Fruit fly (Drosophila melanogaster) whole organism, embryonic: Measurements from ENCODE around the gene Hip14.

Experiments used
- ATbp ChIP-seq: fragments of 200-800 bp; sonication (Bioruptor generic); optimal IDR thresholded peaks from 2 replicates; lab custom pipeline; 2017; ENCODE audit warnings: missing biosample characterization, mild to moderate bottlenecking, missing genetic modification characterization, missing genetic modification reagents
- Atf-2 ChIP-seq: fragments of 200-800 bp; sonication (Bioruptor generic); optimal IDR thresholded peaks from 2 replicates; lab custom pipeline; 2016; ENCODE audit warnings: missing biosample characterization, missing genetic modification characterization
- Atf6 ChIP-seq: fragments of 200-800 bp; sonication (Bioruptor generic); IDR thresholded peaks from 2 replicates; pipeline ENCODE4 v1.3.6; 2022; ENCODE audit warnings: missing biosample characterization, missing genetic modification characterization
- Bgb ChIP-seq: fragments of 200-800 bp; sonication (Bioruptor generic); IDR thresholded peaks from 2 replicates; pipeline ENCODE4 v1.3.6; 2022; ENCODE audit warnings: missing biosample characterization, missing genetic modification characterization; ENCODE audit not compliant: partially characterized antibody
- Blimp-1 ChIP-seq: fragments of 200-800 bp; sonication (Bioruptor generic); optimal IDR thresholded peaks from 3 replicates; lab custom pipeline; 2018; ENCODE audit warnings: missing biosample characterization, missing genetic modification characterization, mild to moderate bottlenecking, moderate library complexity, missing genetic modification reagents
- CG10565 ChIP-seq: fragments of 200-800 bp; sonication (Bioruptor generic); optimal IDR thresholded peaks from 3 replicates; lab custom pipeline; 2016; ENCODE audit warnings: missing biosample characterization, mild to moderate bottlenecking, missing genetic modification characterization
- CG10979 ChIP-seq: fragments of 200-800 bp; sonication (Bioruptor generic); optimal IDR thresholded peaks from 2 replicates; lab custom pipeline; 2018; ENCODE audit warnings: missing biosample characterization, mild to moderate bottlenecking, missing genetic modification characterization, moderate library complexity
- CG11504 ChIP-seq: fragments of 200-800 bp; sonication (Bioruptor generic); optimal IDR thresholded peaks from 3 replicates; lab custom pipeline; 2019; ENCODE audit warnings: missing biosample characterization, mild to moderate bottlenecking, missing genetic modification characterization, moderate library complexity
- CG13775 ChIP-seq: fragments of 200-800 bp; sonication (Bioruptor generic); optimal IDR thresholded peaks from 3 replicates; lab custom pipeline; 2017; ENCODE audit warnings: missing biosample characterization, mild to moderate bottlenecking, missing genetic modification characterization
- CG14667 ChIP-seq: fragments of 200-800 bp; sonication (Bioruptor generic); IDR thresholded peaks from 2 replicates; pipeline ENCODE4 v1.3.6; 2022; ENCODE audit warnings: missing biosample characterization, missing genetic modification characterization
- CG15696 ChIP-seq: fragments of 200-800 bp; sonication (Bioruptor generic); optimal IDR thresholded peaks from 2 replicates; lab custom pipeline; 2019; ENCODE audit warnings: missing biosample characterization, mild to moderate bottlenecking, missing genetic modification characterization, moderate library complexity
- CG18011 ChIP-seq: fragments of 200-800 bp; sonication (Bioruptor generic); optimal IDR thresholded peaks from 2 replicates; lab custom pipeline; 2017; ENCODE audit warnings: missing biosample characterization, missing genetic modification characterization, mild to moderate bottlenecking, moderate library complexity, missing genotype
- CG3847 ChIP-seq: fragments of 200-800 bp; sonication (Bioruptor generic); IDR thresholded peaks from 2 replicates; pipeline ENCODE4 v1.3.6; 2022; ENCODE audit warnings: missing biosample characterization, missing genetic modification characterization
- CG42726 ChIP-seq: fragments of 200-800 bp; sonication (Bioruptor generic); IDR thresholded peaks from 2 replicates; pipeline ENCODE4 v1.3.6; 2022; ENCODE audit warnings: missing biosample characterization, missing genetic modification characterization; ENCODE audit not compliant: partially characterized antibody
- CG4617 ChIP-seq: fragments of 200-800 bp; sonication (Bioruptor generic); optimal IDR thresholded peaks from 3 replicates; lab custom pipeline; 2016; ENCODE audit warnings: missing biosample characterization, missing genetic modification characterization, borderline replicate concordance
- CG4820 ChIP-seq: fragments of 200-800 bp; sonication (Bioruptor generic); optimal IDR thresholded peaks from 3 replicates; lab custom pipeline; 2016; ENCODE audit warnings: missing biosample characterization, missing genetic modification characterization
- CG6254 ChIP-seq: fragments of 200-800 bp; sonication (Bioruptor generic); optimal IDR thresholded peaks from 3 replicates; lab custom pipeline; 2017; ENCODE audit warnings: mild to moderate bottlenecking, missing biosample characterization, missing genetic modification reagents, missing genetic modification characterization
- CG7556 ChIP-seq: fragments of 200-800 bp; sonication (Bioruptor generic); optimal IDR thresholded peaks from 2 replicates; lab custom pipeline; 2017; ENCODE audit warnings: missing biosample characterization, mild to moderate bottlenecking, missing genetic modification characterization
- CG9727 ChIP-seq: fragments of 200-800 bp; sonication (Bioruptor generic); optimal IDR thresholded peaks from 3 replicates; lab custom pipeline; 2017; ENCODE audit warnings: missing biosample characterization, mild to moderate bottlenecking, missing genetic modification characterization
- CHES-1-like ChIP-seq: fragments of 200-800 bp; sonication (Bioruptor generic); optimal IDR thresholded peaks from 2 replicates; lab custom pipeline; 2016; ENCODE audit warnings: missing biosample characterization, missing genetic modification characterization
- Chrac-16 ChIP-seq: fragments of 200-800 bp; sonication (Bioruptor generic); optimal IDR thresholded peaks from 3 replicates; lab custom pipeline; 2016; ENCODE audit warnings: missing biosample characterization, missing genetic modification characterization
- D19A ChIP-seq: fragments of 200-800 bp; optimal IDR thresholded peaks from 3 replicates; lab custom pipeline; 2019; ENCODE audit warnings: missing biosample characterization, mild to moderate bottlenecking, missing genetic modification characterization, moderate library complexity
- Ets65A ChIP-seq: fragments of 200-800 bp; sonication (Bioruptor generic); peaks from one replicate; lab custom pipeline; 2016; ENCODE audit warnings: missing biosample characterization, missing genetic modification characterization
- HLHmδ ChIP-seq: fragments of 200-800 bp; sonication (Bioruptor generic); optimal IDR thresholded peaks from 2 replicates; lab custom pipeline; 2018; ENCODE audit warnings: missing biosample characterization, mild to moderate bottlenecking, missing genetic modification characterization, moderate library complexity
- Hmr ChIP-seq: fragments of 200-800 bp; sonication (Bioruptor generic); optimal IDR thresholded peaks from 3 replicates; lab custom pipeline; 2017; ENCODE audit warnings: mild to moderate bottlenecking, missing biosample characterization, missing genetic modification reagents, missing genetic modification characterization
- Hr3 ChIP-seq: fragments of 200-800 bp; sonication (Bioruptor generic); optimal IDR thresholded peaks from 3 replicates; lab custom pipeline; 2016; ENCODE audit warnings: missing biosample characterization, missing genetic modification characterization
- Hr78 ChIP-seq, 2 experiments: fragments of 200-800 bp in 1 of 2; fragments of >200 bp in 1 of 2; sonication (Bioruptor generic) in 1 of 2; optimal IDR thresholded peaks; 2 replicates each; lab custom pipeline; 2017 to 2019; ENCODE audit warnings: missing biosample characterization in 2 of 2, missing genetic modification characterization in 2 of 2, mild to moderate bottlenecking in 1 of 2, moderate library complexity in 1 of 2
- Lhr ChIP-seq: fragments of 200-800 bp; sonication (Bioruptor generic); optimal IDR thresholded peaks from 3 replicates; lab custom pipeline; 2017; ENCODE audit warnings: mild to moderate bottlenecking, missing biosample characterization, missing genetic modification reagents, missing genetic modification characterization
- Mad ChIP-seq: fragments of 200-800 bp; sonication (Bioruptor generic); optimal IDR thresholded peaks from 2 replicates; lab custom pipeline; 2016; ENCODE audit warnings: missing biosample characterization, missing genetic modification characterization
- Ptx1 ChIP-seq: fragments of 200-800 bp; sonication (Bioruptor generic); IDR thresholded peaks from 2 replicates; pipeline ENCODE4 v1.3.6; 2022; ENCODE audit warnings: missing biosample characterization, missing genetic modification characterization
- Sox100B ChIP-seq: fragments of 200-800 bp; sonication (Bioruptor generic); optimal IDR thresholded peaks from 3 replicates; lab custom pipeline; 2018; ENCODE audit warnings: missing biosample characterization, mild to moderate bottlenecking, missing genetic modification characterization
- Ssrp ChIP-seq: fragments of 200-800 bp; sonication (Bioruptor generic); optimal IDR thresholded peaks from 2 replicates; lab custom pipeline; 2018; ENCODE audit warnings: missing biosample characterization, mild to moderate bottlenecking, missing genetic modification characterization, moderate library complexity
- amos ChIP-seq: fragments of 200-800 bp; sonication (Bioruptor generic); IDR thresholded peaks from 2 replicates; pipeline ENCODE4 v1.3.6; 2022; ENCODE audit warnings: missing biosample characterization, missing genetic modification characterization; ENCODE audit not compliant: partially characterized antibody
- bbx ChIP-seq: fragments of 200-800 bp; sonication (Bioruptor generic); IDR thresholded peaks from 2 replicates; pipeline ENCODE4 v1.3.6; 2022; ENCODE audit warnings: missing biosample characterization, missing genetic modification characterization; ENCODE audit not compliant: partially characterized antibody
- bcd ChIP-seq: fragments of 200-800 bp; sonication (Bioruptor generic); optimal IDR thresholded peaks from 2 replicates; lab custom pipeline; 2017; ENCODE audit warnings: missing biosample characterization, mild to moderate bottlenecking, missing genetic modification characterization
- caup ChIP-seq: fragments of 200-800 bp; sonication (Bioruptor generic); optimal IDR thresholded peaks from 3 replicates; lab custom pipeline; 2017; ENCODE audit warnings: missing biosample characterization, mild to moderate bottlenecking, missing genetic modification characterization, moderate library complexity; ENCODE audit not compliant: severe bottlenecking
- dmrt11E ChIP-seq: fragments of 200-800 bp; sonication (Bioruptor generic); optimal IDR thresholded peaks from 3 replicates; lab custom pipeline; 2018; ENCODE audit warnings: missing biosample characterization, mild to moderate bottlenecking, missing genetic modification characterization, moderate library complexity
- eve ChIP-seq, 2 experiments: fragments of >200 bp; optimal IDR thresholded peaks; 2 replicates each; lab custom pipeline; 2017; ENCODE audit warnings: missing biosample characterization in 2 of 2, missing genetic modification characterization in 2 of 2
- fd96Cb ChIP-seq: fragments of 200-800 bp; sonication (Bioruptor generic); optimal IDR thresholded peaks from 2 replicates; lab custom pipeline; 2018; ENCODE audit warnings: missing biosample characterization, mild to moderate bottlenecking, missing genetic modification characterization, moderate library complexity
- gce ChIP-seq: fragments of 200-800 bp; sonication (Bioruptor generic); IDR thresholded peaks from 3 replicates; pipeline ENCODE4 v1.3.6; 2022; ENCODE audit warnings: missing biosample characterization, missing genetic modification characterization
- ind ChIP-seq: fragments of 200-800 bp; sonication (Bioruptor generic); optimal IDR thresholded peaks from 3 replicates; lab custom pipeline; 2016; ENCODE audit warnings: missing biosample characterization, missing genetic modification characterization
- lbe ChIP-seq: fragments of 200-800 bp; sonication (Bioruptor generic); optimal IDR thresholded peaks from 2 replicates; lab custom pipeline; 2016; ENCODE audit warnings: missing biosample characterization, mild to moderate bottlenecking, missing genetic modification characterization
- nau ChIP-seq: fragments of 200-800 bp; sonication (Bioruptor generic); optimal IDR thresholded peaks from 3 replicates; lab custom pipeline; 2017; ENCODE audit warnings: missing biosample characterization, mild to moderate bottlenecking, missing genetic modification characterization, missing genetic modification reagents
- nerfin-1 ChIP-seq: fragments of 200-800 bp; sonication (Bioruptor generic); optimal IDR thresholded peaks from 3 replicates; lab custom pipeline; 2019; ENCODE audit warnings: missing biosample characterization, mild to moderate bottlenecking, missing genetic modification characterization, moderate library complexity
- row ChIP-seq: fragments of 200-800 bp; sonication (Bioruptor generic); IDR thresholded peaks from 3 replicates; pipeline ENCODE4 v1.3.6; 2022; ENCODE audit warnings: missing biosample characterization, missing genetic modification characterization
- seq ChIP-seq: fragments of 200-800 bp; sonication (Bioruptor generic); IDR thresholded peaks from 2 replicates; pipeline ENCODE4 v1.3.6; 2022; ENCODE audit warnings: missing biosample characterization, missing genetic modification characterization
- sim ChIP-seq: fragments of 200-800 bp; sonication (Bioruptor generic); IDR thresholded peaks from 2 replicates; pipeline ENCODE4 v1.3.6; 2022; ENCODE audit warnings: missing biosample characterization, missing genetic modification characterization
- sqz ChIP-seq: fragments of 200-800 bp; sonication (Bioruptor generic); optimal IDR thresholded peaks from 3 replicates; lab custom pipeline; 2018; ENCODE audit warnings: missing biosample characterization, mild to moderate bottlenecking, missing genetic modification characterization
- stc ChIP-seq: fragments of 200-800 bp; sonication (Bioruptor generic); IDR thresholded peaks from 2 replicates; pipeline ENCODE4 v1.3.6; 2022; ENCODE audit warnings: missing biosample characterization, missing genetic modification characterization
- wor ChIP-seq: fragments of 200-800 bp; sonication (Bioruptor generic); IDR thresholded peaks from 2 replicates; pipeline ENCODE4 v1.3.6; 2022; ENCODE audit warnings: missing biosample characterization, missing genetic modification characterization

Hip14 gene

dm6 chr3L:16016911-16017310, 28.9 kb downstream of the Hip14 start (continued):
- TF ChIP-seq CG18011 (GFP tag; lab: Kevin White, UChicago) (no peak), D19A (tag; lab: Kevin White, UChicago) (peak; percentile 29), amos (GFP tag; lab: Robert Waterston, UW) (no peak), Mad (no peak), sim (GFP tag; lab: Robert Waterston, UW) (no peak), Hr3 (no peak), CG11504 (tag; lab: Kevin White, UChicago) (peak; percentile 17), CG14667 (GFP tag; lab: Robert Waterston, UW) (no peak), stc (GFP tag; lab: Robert Waterston, UW) (no peak), Ssrp (tag; lab: Kevin White, UChicago) (no peak), gce (no peak), wor (GFP tag; lab: Robert Waterston, UW) (no peak), Bgb (GFP tag; lab: Robert Waterston, UW) (no peak), Lhr (GFP tag; lab: Kevin White, UChicago) (no peak), Sox100B (peak; percentile 31), ATbp (GFP tag; lab: Kevin White, UChicago) (no peak), CG4617 (GFP tag; lab: Kevin White, UChicago) (no peak), CHES-1-like (GFP tag; lab: Kevin White, UChicago) (no peak), CG6254 (GFP tag; lab: Kevin White, UChicago) (peak; percentile 15), bbx (GFP tag; lab: Robert Waterston, UW) (no peak), Chrac-16 (no peak), nerfin-1 (tag; lab: Kevin White, UChicago) (no peak), CG10565 (GFP tag; lab: Kevin White, UChicago) (no peak), CG9727 (GFP tag; lab: Kevin White, UChicago) (peak; percentile 23), Ptx1 (GFP tag; lab: Robert Waterston, UW) (no peak), dmrt11E (tag; lab: Kevin White, UChicago) (peak; percentile 43), Blimp-1 (peak; percentile 46), ind (GFP tag; lab: Kevin White, UChicago) (no peak), bcd (GFP tag; lab: Kevin White, UChicago) (no peak), CG42726 (GFP tag; lab: Robert Waterston, UW) (no peak), eve (GFP tag; optimal IDR thresholded peaks at IDR 0.05; lab: Kevin White, UChicago) (no peak), nau (no peak), CG7556 (GFP tag; lab: Kevin White, UChicago) (peak; percentile 15), CG3847 (no peak), lbe (GFP tag; lab: Kevin White, UChicago) (no peak), CG15696 (tag; lab: Kevin White, UChicago) (peak; percentile 14), CG13775 (no peak), fd96Cb (tag; lab: Kevin White, UChicago) (peak; percentile 36), HLHmδ (GFP tag; lab: Kevin White, UChicago) (no peak), CG10979 (tag; lab: Kevin White, UChicago) (peak; percentile 43), Hmr (GFP tag; lab: Kevin White, UChicago) (no peak), row (GFP tag; lab: Robert Waterston, UW) (0 out of 3 replicates have a peak, but pooled peaks have one; percentile 24), caup (GFP tag; lab: Kevin White, UChicago) (no peak), Hr78 (GFP tag; optimal IDR thresholded peaks at IDR 0.05; lab: Kevin White, UChicago) (no peak), seq (GFP tag; lab: Robert Waterston, UW) (no peak), Ets65A (GFP tag; lab: Kevin White, UChicago) (no peak), Atf-2 (GFP tag; lab: Kevin White, UChicago) (no peak), Atf6 (GFP tag; lab: Robert Waterston, UW) (no peak), CG4820 (GFP tag; lab: Kevin White, UChicago) (peak; percentile 40), sqz (no peak)
